Fruit fly (Drosophila melanogaster): ENCODE data around the gene Shal.

DNA sequence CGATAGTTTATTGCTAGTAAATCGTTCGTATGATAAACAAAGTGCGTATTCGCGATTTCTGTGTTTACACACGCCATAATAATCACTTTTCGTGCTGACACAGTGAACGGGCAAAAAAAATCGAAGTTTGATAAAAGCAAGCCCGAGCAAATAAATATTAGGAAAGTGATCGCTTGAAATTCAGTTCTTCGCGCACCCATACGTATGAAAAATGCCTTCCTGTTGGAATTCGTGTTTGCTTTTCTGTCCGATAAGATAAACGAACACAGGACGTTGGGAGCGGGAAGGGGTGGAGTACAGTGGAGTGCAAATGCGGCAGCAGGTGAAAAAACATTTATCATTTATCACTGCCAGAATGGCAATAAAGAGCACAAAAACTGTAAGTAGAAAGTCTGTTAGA, 46.3 kb upstream of the Shal start:
- TF ChIP-seq CG12605 (GFP tag; IDR thresholded peaks at IDR 0.05): no peak
- TF ChIP-seq CG10348 (GFP tag; IDR thresholded peaks at IDR 0.05): no peak
- TF ChIP-seq fd96Ca (GFP tag; IDR thresholded peaks at IDR 0.05): no peak
- TF ChIP-seq gl (tag; optimal IDR thresholded peaks at IDR 0.05): no peak
- TF ChIP-seq Ets98B (GFP tag; IDR thresholded peaks at IDR 0.05): no peak
- TF ChIP-seq CG34367 (tag; optimal IDR thresholded peaks at IDR 0.05): no peak
- TF ChIP-seq CG32121 (GFP tag; IDR thresholded peaks at IDR 0.05): no peak
- TF ChIP-seq Pif1B (GFP tag; optimal IDR thresholded peaks at IDR 0.05): no peak
- TF ChIP-seq CG4496 (GFP tag; IDR thresholded peaks at IDR 0.05): no peak
- no peak for TF ChIP-seq CG14655 (GFP tag; optimal IDR thresholded peaks at IDR 0.05)
